Fruit fly (Drosophila melanogaster): ENCODE measurements around the gene CG11865.
"Not testable (repeated sequence)": the region's sequence is repeated elsewhere in the genome, so short reads cannot be mapped to it uniquely, and the experiment has no call there.

Gene CG11865

dm6 chr2L:15623458-15623857, 6.7 kb downstream of the CG11865 start, which contains the start of gene Or35a:
Gene Or35a, minus strand, starts transcription at chr2L:15623558.
- no peak for TF ChIP-seq CG10348 (GFP tag; IDR thresholded peaks at IDR 0.05)
- TF ChIP-seq Ets98B (GFP tag; IDR thresholded peaks at IDR 0.05), result no peak
- no peak for TF ChIP-seq Pif1B (GFP tag; optimal IDR thresholded peaks at IDR 0.05)

dm6 chr2L:15628378-15628777, 11.6 kb downstream of the CG11865 start, which contains the start of gene CG7631:
Gene CG7631, plus strand, starts transcription at chr2L:15628678.
- TF ChIP-seq CG13204 (GFP tag; optimal IDR thresholded peaks at IDR 0.05) (no peak), CG4496 (GFP tag; IDR thresholded peaks at IDR 0.05) (no peak), CG34367 (tag; optimal IDR thresholded peaks at IDR 0.05) (no peak), gl (tag; optimal IDR thresholded peaks at IDR 0.05) (no peak), CG10348 (GFP tag; IDR thresholded peaks at IDR 0.05) (no peak), Ets98B (GFP tag; IDR thresholded peaks at IDR 0.05) (no peak), CG9948 (tag; optimal IDR thresholded peaks at IDR 0.05) (no peak), rn (GFP tag; IDR thresholded peaks at IDR 0.05) (no peak), EcR (GFP tag; optimal IDR thresholded peaks at IDR 0.05) (no peak), CG17806 (tag; optimal IDR thresholded peaks at IDR 0.05) (no peak), D1 (tag; optimal IDR thresholded peaks at IDR 0.05) (no peak), fd96Ca (GFP tag; IDR thresholded peaks at IDR 0.05) (no peak), Pif1A (GFP tag; optimal IDR thresholded peaks at IDR 0.05) (no peak), CG32121 (GFP tag; IDR thresholded peaks at IDR 0.05) (no peak), CG8159 (tag; optimal IDR thresholded peaks at IDR 0.05) (no peak), CG15710 (tag; optimal IDR thresholded peaks at IDR 0.05) (no peak), CG12605 (GFP tag; IDR thresholded peaks at IDR 0.05) (no peak), CG8301 (tag; optimal IDR thresholded peaks at IDR 0.05) (no peak), Snoo (tag; optimal IDR thresholded peaks at IDR 0.05) (no peak), CG14655 (GFP tag; optimal IDR thresholded peaks at IDR 0.05) (no peak)

dm6 chr2L:15629596-15630168, 12.9 kb downstream of the CG11865 start, which contains the start of gene CG18480:
Gene CG18480, plus strand, starts transcription at chr2L:15630002.
- TF ChIP-seq CG14655 (GFP tag; optimal IDR thresholded peaks at IDR 0.05), result no peak
- TF ChIP-seq Pif1B (GFP tag; optimal IDR thresholded peaks at IDR 0.05), result no peak
- TF ChIP-seq Snoo (tag; optimal IDR thresholded peaks at IDR 0.05), result no peak
- no peak for TF ChIP-seq CG4496 (GFP tag; IDR thresholded peaks at IDR 0.05)
- TF ChIP-seq CG8301 (tag; optimal IDR thresholded peaks at IDR 0.05), result no peak

dm6 chr2L:15641668-15642067, 24.9 kb downstream of the CG11865 start:
- TF ChIP-seq CG4496 (GFP tag; IDR thresholded peaks at IDR 0.05) (no peak), CG12605 (GFP tag; IDR thresholded peaks at IDR 0.05) (no peak), gl (tag; optimal IDR thresholded peaks at IDR 0.05) (no peak), Snoo (tag; optimal IDR thresholded peaks at IDR 0.05) (no peak), Pif1B (GFP tag; optimal IDR thresholded peaks at IDR 0.05) (no peak), CG10348 (GFP tag; IDR thresholded peaks at IDR 0.05) (no peak), EcR (GFP tag; optimal IDR thresholded peaks at IDR 0.05) (no peak), fd96Ca (GFP tag; IDR thresholded peaks at IDR 0.05) (no peak), CG34367 (tag; optimal IDR thresholded peaks at IDR 0.05) (no peak), CG8159 (tag; optimal IDR thresholded peaks at IDR 0.05) (no peak)

DNA sequence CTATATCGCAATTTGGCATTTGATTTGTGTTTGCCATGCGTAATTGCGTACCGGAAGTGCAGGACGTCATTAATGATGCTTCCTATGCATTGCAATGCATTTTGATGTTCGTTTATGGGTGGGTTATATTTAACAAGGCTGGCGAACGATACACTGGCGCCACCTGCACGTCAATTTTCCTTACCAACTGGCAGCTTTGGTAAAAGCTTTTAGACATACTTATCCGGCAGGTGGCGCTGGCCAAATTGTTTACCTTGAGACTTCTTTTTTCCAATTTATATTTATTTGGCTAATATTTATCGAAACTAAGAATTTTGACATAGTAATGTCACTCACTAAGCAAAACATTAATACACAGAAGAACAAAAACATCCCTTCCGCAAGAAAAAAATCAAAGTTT, 27.0 kb downstream of the CG11865 start:
- TF ChIP-seq CG4496 (GFP tag; IDR thresholded peaks at IDR 0.05), result no peak
- TF ChIP-seq CG8301 (tag; optimal IDR thresholded peaks at IDR 0.05), result no peak
- no peak for TF ChIP-seq gl (tag; optimal IDR thresholded peaks at IDR 0.05)
- peak; percentile 75 for TF ChIP-seq D1 (tag; optimal IDR thresholded peaks at IDR 0.05)
- TF ChIP-seq rn (GFP tag; IDR thresholded peaks at IDR 0.05), result no peak
- TF ChIP-seq CG17806 (tag; optimal IDR thresholded peaks at IDR 0.05), result no peak
- no peak for TF ChIP-seq CG15710 (tag; optimal IDR thresholded peaks at IDR 0.05)
- no peak for TF ChIP-seq CG12605 (GFP tag; IDR thresholded peaks at IDR 0.05)

- TF ChIP-seq CG9948 (tag; optimal IDR thresholded peaks at IDR 0.05); CG34367 (tag; optimal IDR thresholded peaks at IDR 0.05); CG14655 (GFP tag; optimal IDR thresholded peaks at IDR 0.05): not testable (repeated sequence)
Observed at dm6 chr2L:15659374-15659773, 42.6 kb downstream of the CG11865 start, which contains the start of gene CG44141. Gene CG44141, minus strand, starts transcription at chr2L:15659474.

- TF ChIP-seq fd96Ca (GFP tag; IDR thresholded peaks at IDR 0.05); Ets98B (GFP tag; IDR thresholded peaks at IDR 0.05); CG17806 (tag; optimal IDR thresholded peaks at IDR 0.05): not testable (repeated sequence)
Observed at dm6 chr2L:15660741-15661140, 43.9 kb downstream of the CG11865 start, which contains the start of gene CG18477. Gene CG18477, plus strand, starts transcription at chr2L:15661041.
